Worm (Caenorhabditis elegans) whole organism, midembryonic: ENCODE results near the gene ZC239.16.

Source experiments
- T22C8.4 ChIP-seq: fragments of 200-800 bp; sonication (Bioruptor generic); IDR thresholded peaks from 2 replicates; pipeline ENCODE4 v1.3.6; 2022; ENCODE audit warnings: missing genetic modification characterization, missing compliant biosample characterization
- flt-1 ChIP-seq: fragments of 200-800 bp; sonication (Bioruptor generic); IDR thresholded peaks from 2 replicates; pipeline ENCODE4 v1.3.6; 2022; ENCODE audit warnings: missing genetic modification characterization, missing compliant biosample characterization
- med-1 ChIP-seq: sonication (generic microtip); optimal IDR thresholded peaks from 2 replicates; lab custom pipeline; 2017; ENCODE audit warnings: missing genetic modification characterization, mild to moderate bottlenecking, missing compliant biosample characterization, antibody characterized with exemption, missing genetic modification reagents; ENCODE audit not compliant: insufficient read depth
- ref-1 ChIP-seq: fragments of 200-800 bp; sonication (Bioruptor generic); conservative IDR thresholded peaks from 2 replicates; pipeline ENCODE4 v1.3.6; 2022; ENCODE audit warnings: missing genetic modification reagents, missing genetic modification characterization, missing compliant biosample characterization
- ztf-23 ChIP-seq: fragments of 200-800 bp; sonication (Bioruptor generic); IDR thresholded peaks from 2 replicates; pipeline ENCODE4 v1.3.6; 2022; ENCODE audit warnings: missing genetic modification reagents, missing genetic modification characterization, missing compliant biosample characterization

ce11 chrII:3248043-3248718, 23.1 kb upstream of the ZC239.16 start, which contains the start of the genes fbxc-50 and C17F4.2:
- no peak for TF ChIP-seq ztf-23 (GFP tag; lab: Robert Waterston, UW)
- no peak for TF ChIP-seq ref-1
- TF ChIP-seq med-1 (GFP tag; lab: Kevin White, UChicago), result no peak
- 0 out of 2 replicates have a peak, but pooled peaks have one; percentile 36 for TF ChIP-seq T22C8.4 (GFP tag; lab: Robert Waterston, UW)
- no peak for TF ChIP-seq flt-1 (GFP tag; lab: Robert Waterston, UW)
